Fruit fly (Drosophila melanogaster): ENCODE measurements around the gene CG4293.

dm6 chrX:494191-494554, 35.9 kb downstream of the CG4293 start:
- TF ChIP-seq ovo (GFP tag; optimal IDR thresholded peaks at IDR 0.05), result no peak
- no peak for TF ChIP-seq toe (GFP tag; optimal IDR thresholded peaks at IDR 0.05)
- TF ChIP-seq kay (GFP tag; ENCODE audit: borderline replicate concordance), result no peak
- no peak for TF ChIP-seq CG12768 (GFP tag; optimal IDR thresholded peaks at IDR 0.05)
- TF ChIP-seq Mnt (GFP tag; optimal IDR thresholded peaks at IDR 0.05), result no peak
- TF ChIP-seq Clk (GFP tag; optimal IDR thresholded peaks at IDR 0.05), result no peak
- no peak for TF ChIP-seq tj (GFP tag; optimal IDR thresholded peaks at IDR 0.05)
- no peak for TF ChIP-seq Crg-1 (GFP tag; optimal IDR thresholded peaks at IDR 0.05)
- no peak for TF ChIP-seq Hr96 (GFP tag; optimal IDR thresholded peaks at IDR 0.05)
- no peak for TF ChIP-seq CG5204 (GFP tag; optimal IDR thresholded peaks at IDR 0.05)
